Worm (Caenorhabditis elegans): ENCODE results near the gene nspg-12.

Gene nspg-12

ce11 chrX:5226265-5226664, 30.8 kb upstream of the nspg-12 start, which contains the start of gene H28G03.3:
TSS of gene H28G03.3 (minus strand) at chrX:5226365.
- TF ChIP-seq ztf-11 (tag; optimal IDR thresholded peaks at IDR 0.05) (no peak), unc-62 (GFP tag; optimal IDR thresholded peaks at IDR 0.05 in 1 of 2) (peak in 1 of 2 experiments; percentile 11), unc-62 (tag; optimal IDR thresholded peaks at IDR 0.05) (no peak)

- TF ChIP-seq aha-1 (tag) (peak; percentile 61), daf-19 (GFP tag; conservative IDR thresholded peaks at IDR 0.05) (no peak), unc-62 (GFP tag; optimal IDR thresholded peaks at IDR 0.05 in 1 of 2) (peak in 1 of 2 experiments; percentile 57), unc-62 (tag; optimal IDR thresholded peaks at IDR 0.05) (no peak)
Measured at ce11 chrX:5238246-5238645, 18.9 kb upstream of the nspg-12 start.

ce11 chrX:5243382-5243979, 13.6 kb upstream of the nspg-12 start, which contains the start of gene mtm-5:
TSS of gene mtm-5 (minus strand) at chrX:5243408.
- TF ChIP-seq dpl-1 (GFP tag; optimal IDR thresholded peaks at IDR 0.05) = no peak
- TF ChIP-seq nhr-10 (tag; optimal IDR thresholded peaks at IDR 0.05) = no peak
- TF ChIP-seq nhr-76 (tag; optimal IDR thresholded peaks at IDR 0.05) = no peak
- no peak for TF ChIP-seq T26A8.4 (GFP tag; IDR thresholded peaks at IDR 0.05)
- peak; percentile 68 for TF ChIP-seq pqm-1 (tag; optimal IDR thresholded peaks at IDR 0.05)
- TF ChIP-seq hlh-11 (tag; optimal IDR thresholded peaks at IDR 0.05) = peak; percentile 55
- peak; percentile 32 for TF ChIP-seq mes-2 (tag; optimal IDR thresholded peaks at IDR 0.05; ENCODE audit: poor library complexity, severe bottlenecking)
- no peak for TF ChIP-seq cey-2 (tag; optimal IDR thresholded peaks at IDR 0.05; ENCODE audit: borderline replicate concordance, insufficient read depth)
- TF ChIP-seq lir-3 (tag; optimal IDR thresholded peaks at IDR 0.05) = no peak
- TF ChIP-seq zfp-3 (GFP tag; conservative IDR thresholded peaks at IDR 0.05) = no peak
- no peak for TF ChIP-seq snpc-1.2 (GFP tag; IDR thresholded peaks at IDR 0.05)
- peak; percentile 57 for TF ChIP-seq dve-1 (tag; optimal IDR thresholded peaks at IDR 0.05; ENCODE audit: insufficient read depth)
- TF ChIP-seq nhr-28 (tag; optimal IDR thresholded peaks at IDR 0.05) = peak; percentile 57
- no peak for TF ChIP-seq F37D6.2 (tag; optimal IDR thresholded peaks at IDR 0.05)
- peak; percentile 14; the same call in 1 of the 2 replicates for TF ChIP-seq lin-1 (GFP tag; IDR thresholded peaks at IDR 0.05)
- TF ChIP-seq pha-4 (GFP tag; IDR thresholded peaks at IDR 0.05) = no peak
- no peak for TF ChIP-seq pha-4 (tag; optimal IDR thresholded peaks at IDR 0.05)
- peak; percentile 65; the same call in 1 of the 2 replicates for TF ChIP-seq dmd-6 (GFP tag; IDR thresholded peaks at IDR 0.05)
- TF ChIP-seq lsy-2 (tag; optimal IDR thresholded peaks at IDR 0.05) = no peak

- TF ChIP-seq dmd-6 (GFP tag; IDR thresholded peaks at IDR 0.05) (peak; percentile 15; the same call in 1 of the 2 replicates), D1046.2 (GFP tag; IDR thresholded peaks at IDR 0.05) (no peak), mes-2 (tag; optimal IDR thresholded peaks at IDR 0.05; ENCODE audit: poor library complexity, severe bottlenecking) (peak; percentile 77), lin-15B (tag; optimal IDR thresholded peaks at IDR 0.05) (no peak), ceh-82 (tag; optimal IDR thresholded peaks at IDR 0.05) (no peak), lsy-2 (tag; optimal IDR thresholded peaks at IDR 0.05) (peak in 1 of 2 experiments; percentile 83), zag-1 (tag; optimal IDR thresholded peaks at IDR 0.05) (no peak), ztf-11 (tag; optimal IDR thresholded peaks at IDR 0.05) (no peak), spr-3 (GFP tag; optimal IDR thresholded peaks at IDR 0.05) (no peak), tra-1 (GFP tag; IDR thresholded peaks at IDR 0.05) (0 out of 2 replicates have a peak, but pooled peaks have one; percentile 26), unc-39 (tag; optimal IDR thresholded peaks at IDR 0.05) (no peak), unc-130 (GFP tag; optimal IDR thresholded peaks at IDR 0.05) (no peak), pqm-1 (tag; optimal IDR thresholded peaks at IDR 0.05) (no peak), ceh-20 (GFP tag; IDR thresholded peaks at IDR 0.05) (no peak), nhr-41 (GFP tag; IDR thresholded peaks at IDR 0.05) (no peak), hmg-1.1 (GFP tag; IDR thresholded peaks at IDR 0.05) (peak; percentile 67), R02D3.7 (tag; optimal IDR thresholded peaks at IDR 0.05) (no peak), nhr-111 (GFP tag; optimal IDR thresholded peaks at IDR 0.05) (no peak), nhr-237 (tag; optimal IDR thresholded peaks at IDR 0.05) (no peak), snpc-1.2 (GFP tag; IDR thresholded peaks at IDR 0.05) (no peak), duxl-1 (tag; optimal IDR thresholded peaks at IDR 0.05; ENCODE audit: poor library complexity) (no peak), ctbp-1 (GFP tag; IDR thresholded peaks at IDR 0.05) (peak; percentile 57; the same call in 1 of the 2 replicates), Y48G9A.11 (GFP tag; IDR thresholded peaks at IDR 0.05) (no peak), egl-27 (tag; optimal IDR thresholded peaks at IDR 0.05) (no peak), nhr-102 (tag; optimal IDR thresholded peaks at IDR 0.05) (peak; percentile 44), set-16 (GFP tag; IDR thresholded peaks at IDR 0.05) (no peak), mxl-2 (GFP tag; conservative IDR thresholded peaks at IDR 0.05) (no peak)
Measured at ce11 chrX:5244041-5244440, 13.1 kb upstream of the nspg-12 start, which contains the start of gene Y34B4A.7. TSS of gene Y34B4A.7 (plus strand) at chrX:5244337.
